Worm (Caenorhabditis elegans) whole organism, L2 larva: ENCODE results near the gene F31E9.3.

Source experiments
- egl-27 ChIP-seq: sonication (generic microtip); optimal IDR thresholded peaks from 3 replicates; lab custom pipeline; 2017; ENCODE audit warnings: missing biosample characterization, missing genetic modification reagents, missing genetic modification characterization
- unc-55 ChIP-seq: fragments of 150-350 bp; sonication (generic microtip); optimal IDR thresholded peaks from 3 replicates; lab custom pipeline; 2014; ENCODE audit warnings: missing biosample characterization, missing genetic modification reagents, missing genetic modification characterization
- ztf-11 ChIP-seq: sonication (generic microtip); optimal IDR thresholded peaks from 2 replicates; lab custom pipeline; 2017; ENCODE audit warnings: missing biosample characterization, missing genetic modification characterization

DNA sequence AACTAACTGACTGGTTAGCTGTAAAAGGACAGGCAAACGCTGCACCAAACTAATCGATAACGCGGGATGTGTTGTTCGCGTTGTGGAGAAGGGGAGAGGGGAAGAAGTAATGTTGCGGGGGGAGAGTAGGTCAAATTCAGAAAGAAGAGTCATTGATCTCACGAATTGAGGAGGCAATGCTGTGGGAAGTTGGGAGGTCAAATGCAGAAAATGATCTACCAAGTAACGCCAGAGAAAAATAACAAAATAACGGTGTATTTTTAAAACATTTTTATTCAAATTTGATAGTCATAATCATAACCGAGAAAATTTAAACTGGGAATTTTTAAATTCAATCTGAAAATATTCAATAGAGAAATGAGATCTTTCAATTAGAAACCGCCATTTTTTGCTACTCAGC, 27.7 kb downstream of the F31E9.3 start, which contains the start of gene lsy-27:
- TF ChIP-seq egl-27 (tag; lab: Kevin White, UChicago) (no peak), unc-55 (GFP tag; lab: Kevin White, UChicago) (no peak), ztf-11 (tag; lab: Kevin White, UChicago) (no peak)
